Worm (Caenorhabditis elegans) whole organism, late embryonic: ENCODE results near the gene R10E9.3.
A peak's percentile ranks its signal among the peaks of the same experiment; 100 is the strongest.

Source experiments
- C08G9.2 ChIP-seq: sonication (generic microtip); optimal IDR thresholded peaks from 2 replicates; lab custom pipeline; 2016; ENCODE audit warnings: mild to moderate bottlenecking, missing genetic modification characterization, moderate library complexity, missing compliant biosample characterization
- C38D4.7 ChIP-seq: fragments of 200-800 bp; sonication (Bioruptor generic); optimal IDR thresholded peaks from 2 replicates; lab custom pipeline; 2018; ENCODE audit warnings: mild to moderate bottlenecking, missing genetic modification characterization, moderate library complexity, missing compliant biosample characterization
- F13H6.1 ChIP-seq: sonication (generic microtip); optimal IDR thresholded peaks from 2 replicates; lab custom pipeline; 2016; ENCODE audit warnings: missing genetic modification characterization, missing compliant biosample characterization
- K02D7.2 ChIP-seq: sonication (generic microtip); optimal IDR thresholded peaks from 2 replicates; lab custom pipeline; 2017; ENCODE audit warnings: mild to moderate bottlenecking, missing genetic modification characterization, missing compliant biosample characterization
- Y22D7AL.16 ChIP-seq: sonication (generic microtip); optimal IDR thresholded peaks from 2 replicates; lab custom pipeline; 2016; ENCODE audit warnings: missing genetic modification characterization, missing compliant biosample characterization
- ahr-1 ChIP-seq: sonication (generic microtip); optimal IDR thresholded peaks from 2 replicates; lab custom pipeline; 2016; ENCODE audit warnings: missing genetic modification characterization, missing compliant biosample characterization
- ceh-14 ChIP-seq: sonication (generic microtip); optimal IDR thresholded peaks from 2 replicates; lab custom pipeline; 2016; ENCODE audit warnings: missing genotype, missing genetic modification characterization, missing compliant biosample characterization
- ceh-18 ChIP-seq: sonication (generic microtip); optimal IDR thresholded peaks from 2 replicates; lab custom pipeline; 2016; ENCODE audit warnings: missing genetic modification characterization, missing compliant biosample characterization
- ceh-19 ChIP-seq: fragments of 200-800 bp; sonication (Bioruptor generic); optimal IDR thresholded peaks from 2 replicates; lab custom pipeline; 2018; ENCODE audit warnings: mild to moderate bottlenecking, missing genetic modification characterization, missing compliant biosample characterization
- ceh-2 ChIP-seq: sonication (generic microtip); optimal IDR thresholded peaks from 2 replicates; lab custom pipeline; 2016; ENCODE audit warnings: missing genotype, missing genetic modification characterization, missing compliant biosample characterization
- ceh-22 ChIP-seq: sonication (generic microtip); optimal IDR thresholded peaks from 2 replicates; lab custom pipeline; 2017; ENCODE audit warnings: missing biosample characterization, missing genetic modification characterization
- ceh-24 ChIP-seq: sonication (generic microtip); optimal IDR thresholded peaks from 2 replicates; lab custom pipeline; 2016; ENCODE audit warnings: mild to moderate bottlenecking, missing genetic modification characterization, missing compliant biosample characterization
- ceh-30 ChIP-seq: fragments of 150-350 bp; optimal IDR thresholded peaks from 2 replicates; lab custom pipeline; 2014; ENCODE audit warnings: missing biosample characterization, missing genetic modification characterization
- ceh-31 ChIP-seq: sonication (generic microtip); optimal IDR thresholded peaks from 2 replicates; lab custom pipeline; 2016; ENCODE audit warnings: missing genetic modification characterization, missing compliant biosample characterization
- ceh-48 ChIP-seq: sonication (generic microtip); optimal IDR thresholded peaks from 2 replicates; lab custom pipeline; 2016; ENCODE audit warnings: missing genetic modification characterization, inconsistent platforms, missing compliant biosample characterization
- ceh-6 ChIP-seq: fragments of 200-800 bp; sonication (Bioruptor generic); optimal IDR thresholded peaks from 2 replicates; lab custom pipeline; 2018; ENCODE audit warnings: mild to moderate bottlenecking, missing genetic modification characterization, missing compliant biosample characterization
- ceh-9 ChIP-seq: sonication (generic microtip); optimal IDR thresholded peaks from 2 replicates; lab custom pipeline; 2016; ENCODE audit warnings: mild to moderate bottlenecking, missing genetic modification characterization, inconsistent platforms, missing compliant biosample characterization
- elt-2 ChIP-seq: sonication (generic microtip); optimal IDR thresholded peaks from 2 replicates; lab custom pipeline; 2016; ENCODE audit warnings: missing genetic modification reagents, missing genetic modification characterization, missing compliant biosample characterization
- fkh-10 ChIP-seq: fragments of 150-350 bp; optimal IDR thresholded peaks from 2 replicates; lab custom pipeline; 2014; ENCODE audit warnings: missing biosample characterization, missing genetic modification reagents, missing genetic modification characterization
- fkh-6 ChIP-seq: sonication (generic microtip); optimal IDR thresholded peaks from 2 replicates; lab custom pipeline; 2016; ENCODE audit warnings: missing genetic modification characterization, missing compliant biosample characterization
- gmeb-2 ChIP-seq: sonication (generic microtip); optimal IDR thresholded peaks from 2 replicates; lab custom pipeline; 2016; ENCODE audit warnings: missing genetic modification characterization, inconsistent platforms, missing compliant biosample characterization
- hlh-13 ChIP-seq: fragments of 200-800 bp; sonication (Bioruptor generic); optimal IDR thresholded peaks from 2 replicates; lab custom pipeline; 2018; ENCODE audit warnings: mild to moderate bottlenecking, missing genetic modification characterization, missing compliant biosample characterization
- hlh-6 ChIP-seq: sonication (generic microtip); optimal IDR thresholded peaks from 2 replicates; lab custom pipeline; 2016; ENCODE audit warnings: missing genotype, missing genetic modification characterization, missing compliant biosample characterization
- hlh-8 ChIP-seq: sonication (generic microtip); optimal IDR thresholded peaks from 2 replicates; lab custom pipeline; 2016; ENCODE audit warnings: missing genotype, missing genetic modification characterization, missing compliant biosample characterization
- lin-11 ChIP-seq: fragments of 200-800 bp; sonication (Bioruptor generic); optimal IDR thresholded peaks from 2 replicates; lab custom pipeline; 2018; ENCODE audit warnings: mild to moderate bottlenecking, missing genetic modification characterization, missing compliant biosample characterization
- mec-3 ChIP-seq: sonication (generic microtip); optimal IDR thresholded peaks from 2 replicates; lab custom pipeline; 2016; ENCODE audit warnings: borderline replicate concordance, missing genetic modification characterization, missing compliant biosample characterization
- nfya-1 ChIP-seq: sonication (generic microtip); optimal IDR thresholded peaks from 2 replicates; lab custom pipeline; 2017; ENCODE audit warnings: missing genetic modification characterization, mild to moderate bottlenecking, missing compliant biosample characterization, antibody characterized with exemption, moderate library complexity
- pag-3 ChIP-seq: sonication (generic microtip); optimal IDR thresholded peaks from 2 replicates; lab custom pipeline; 2016; ENCODE audit warnings: missing compliant biosample characterization, missing genetic modification characterization, borderline replicate concordance
- pax-1 ChIP-seq: fragments of 150-350 bp; optimal IDR thresholded peaks from 2 replicates; lab custom pipeline; 2014; ENCODE audit warnings: missing biosample characterization, missing genetic modification characterization
- pha-4 ChIP-seq: fragments of 150-350 bp; optimal IDR thresholded peaks from 2 replicates; lab custom pipeline; 2018; ENCODE audit warnings: missing biosample characterization, missing genetic modification reagents, missing genetic modification characterization
- pros-1 ChIP-seq: fragments of 150-350 bp; optimal IDR thresholded peaks from 2 replicates; lab custom pipeline; 2014; ENCODE audit warnings: missing biosample characterization, missing genetic modification reagents, missing genetic modification characterization
- ref-2 ChIP-seq: sonication (generic microtip); optimal IDR thresholded peaks from 2 replicates; lab custom pipeline; 2016; ENCODE audit warnings: missing genetic modification characterization, missing compliant biosample characterization
- rnt-1 ChIP-seq: sonication (generic microtip); optimal IDR thresholded peaks from 2 replicates; lab custom pipeline; 2016; ENCODE audit warnings: missing genetic modification characterization, missing compliant biosample characterization
- syd-9 ChIP-seq: sonication (generic microtip); optimal IDR thresholded peaks from 2 replicates; lab custom pipeline; 2016; ENCODE audit warnings: mild to moderate bottlenecking, missing genetic modification characterization, moderate library complexity, missing compliant biosample characterization
- tbx-7 ChIP-seq: sonication (generic microtip); optimal IDR thresholded peaks from 2 replicates; lab custom pipeline; 2016; ENCODE audit warnings: missing genotype, missing genetic modification characterization, missing compliant biosample characterization
- unc-42 ChIP-seq: sonication (generic microtip); optimal IDR thresholded peaks from 2 replicates; lab custom pipeline; 2016; ENCODE audit warnings: missing genotype, missing genetic modification characterization, missing compliant biosample characterization
- unc-55 ChIP-seq: sonication (generic microtip); optimal IDR thresholded peaks from 2 replicates; lab custom pipeline; 2017; ENCODE audit warnings: missing biosample characterization, missing genetic modification reagents, missing genetic modification characterization
- ztf-16 ChIP-seq: sonication (generic microtip); optimal IDR thresholded peaks from 2 replicates; lab custom pipeline; 2017; ENCODE audit warnings: missing genetic modification characterization, missing compliant biosample characterization

The R10E9.3 gene

ce11 chrIII:3926801-3927200, 33.2 kb upstream of the R10E9.3 start:
- no peak for TF ChIP-seq pax-1 (tag; lab: Kevin White, UChicago)
- peak; percentile 65 for TF ChIP-seq elt-2 (tag; lab: Kevin White, UChicago)

DNA sequence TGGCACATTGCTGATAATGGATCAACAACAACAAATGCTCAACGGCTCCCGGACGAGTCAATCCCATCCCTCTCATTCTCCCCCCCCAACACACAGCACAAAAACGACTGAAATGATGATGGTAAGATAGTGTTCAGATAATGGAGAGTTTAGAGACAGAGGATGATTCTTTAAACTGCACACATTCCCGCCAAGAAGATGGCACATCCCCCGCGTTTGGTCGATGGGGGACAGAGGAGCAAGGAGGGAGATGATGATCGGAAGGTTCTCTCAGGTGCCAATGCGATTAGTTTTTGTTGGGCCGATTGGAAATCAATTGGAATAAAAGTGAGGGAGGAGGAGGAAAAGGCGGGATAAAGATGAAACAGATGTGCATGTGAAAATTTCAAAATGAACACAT, 32.6 kb upstream of the R10E9.3 start:
- TF ChIP-seq C38D4.7 (GFP tag; lab: Kevin White, UChicago) (no peak), C08G9.2 (tag; lab: Kevin White, UChicago) (no peak), rnt-1 (peak; percentile 46), unc-55 (GFP tag; lab: Kevin White, UChicago) (peak; percentile 41), mec-3 (tag; lab: Kevin White, UChicago) (no peak), hlh-13 (GFP tag; lab: Kevin White, UChicago) (no peak), tbx-7 (tag; lab: Kevin White, UChicago) (no peak), ceh-18 (tag; lab: Kevin White, UChicago) (peak; percentile 84)

- TF ChIP-seq ceh-48 (tag; lab: Kevin White, UChicago): no peak
- no peak for TF ChIP-seq fkh-10 (GFP tag; lab: Kevin White, UChicago)
- no peak for TF ChIP-seq C08G9.2 (tag; lab: Kevin White, UChicago)
- TF ChIP-seq hlh-6 (tag; lab: Kevin White, UChicago): no peak
- no peak for TF ChIP-seq hlh-8
- no peak for TF ChIP-seq mec-3 (tag; lab: Kevin White, UChicago)
- TF ChIP-seq ceh-9 (tag; lab: Kevin White, UChicago): no peak
- no peak for TF ChIP-seq lin-11
- TF ChIP-seq fkh-6 (tag; lab: Kevin White, UChicago): no peak
- TF ChIP-seq ceh-2 (tag; lab: Kevin White, UChicago): no peak
- TF ChIP-seq gmeb-2 (tag; lab: Kevin White, UChicago): no peak
- no peak for TF ChIP-seq ceh-14 (tag; lab: Kevin White, UChicago)
- TF ChIP-seq C38D4.7 (GFP tag; lab: Kevin White, UChicago): no peak
- no peak for TF ChIP-seq pha-4 (tag; lab: Kevin White, UChicago)
- no peak for TF ChIP-seq ceh-6 (GFP tag; lab: Kevin White, UChicago)
These were observed 31.9 kb upstream of the R10E9.3 start, which contains the start of gene F37A8.1 for ce11 chrIII:3928136-3928535. F37A8.1 (plus strand) TSS chrIII:3928436.

DNA sequence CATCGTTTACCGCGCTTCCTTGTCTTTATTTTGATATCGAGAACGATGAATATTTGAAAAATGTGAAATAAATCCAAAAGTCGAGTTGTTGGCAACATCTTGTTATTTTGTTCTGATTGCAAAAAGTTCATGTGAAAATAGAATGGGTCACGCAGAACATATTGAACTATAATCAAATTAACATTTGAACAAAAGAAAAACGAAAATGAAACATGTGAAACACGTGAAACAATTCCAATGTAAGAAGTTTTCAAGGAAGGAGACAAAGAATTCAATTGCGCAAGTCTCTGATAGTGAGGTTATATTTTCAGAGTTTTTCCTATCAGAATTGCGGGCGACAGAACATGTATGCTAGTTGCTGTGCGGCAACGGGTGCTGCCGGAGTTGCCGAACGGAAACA, 28.6 kb upstream of the R10E9.3 start, which contains the start of gene F37A8.2:
Gene F37A8.2, minus strand, starts transcription at position 101 of the 400 bp plus-strand sequence.
- no peak for TF ChIP-seq C08G9.2 (tag; lab: Kevin White, UChicago)
- TF ChIP-seq ceh-2 (tag; lab: Kevin White, UChicago): no peak

DNA sequence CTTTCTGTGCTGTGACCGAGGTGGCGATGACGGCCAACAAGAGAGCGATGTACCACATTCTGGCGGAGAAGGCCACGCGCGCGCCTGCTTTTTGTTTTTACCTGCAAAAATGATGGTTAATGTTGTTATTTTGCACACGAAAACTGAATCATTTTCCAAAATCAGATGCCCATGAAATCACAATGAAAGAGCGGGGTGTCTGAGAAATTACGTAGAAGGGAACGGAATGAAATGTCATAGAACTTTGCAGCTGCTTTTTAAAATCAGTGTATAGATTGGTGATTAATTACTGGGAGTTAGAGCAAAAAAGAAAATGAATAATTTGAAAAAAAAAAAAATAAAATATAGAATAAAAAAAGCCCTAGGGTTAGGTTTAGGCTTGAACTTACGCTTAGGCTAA, 24.2 kb upstream of the R10E9.3 start, which contains the start of gene npl-10:
Gene npl-10, minus strand, starts transcription at position 101 of the 400 bp plus-strand sequence.
- no peak for TF ChIP-seq fkh-6 (tag; lab: Kevin White, UChicago)
- no peak for TF ChIP-seq unc-42 (tag; lab: Kevin White, UChicago)
- TF ChIP-seq unc-55 (GFP tag; lab: Kevin White, UChicago): no peak
- TF ChIP-seq ceh-6 (GFP tag; lab: Kevin White, UChicago): no peak
- TF ChIP-seq ztf-16 (tag; lab: Kevin White, UChicago): no peak

- TF ChIP-seq ceh-19 (GFP tag; lab: Kevin White, UChicago) (no peak), elt-2 (tag; lab: Kevin White, UChicago) (peak; percentile 3)
These were observed 8.0 kb upstream of the R10E9.3 start for ce11 chrIII:3952058-3952457.

DNA sequence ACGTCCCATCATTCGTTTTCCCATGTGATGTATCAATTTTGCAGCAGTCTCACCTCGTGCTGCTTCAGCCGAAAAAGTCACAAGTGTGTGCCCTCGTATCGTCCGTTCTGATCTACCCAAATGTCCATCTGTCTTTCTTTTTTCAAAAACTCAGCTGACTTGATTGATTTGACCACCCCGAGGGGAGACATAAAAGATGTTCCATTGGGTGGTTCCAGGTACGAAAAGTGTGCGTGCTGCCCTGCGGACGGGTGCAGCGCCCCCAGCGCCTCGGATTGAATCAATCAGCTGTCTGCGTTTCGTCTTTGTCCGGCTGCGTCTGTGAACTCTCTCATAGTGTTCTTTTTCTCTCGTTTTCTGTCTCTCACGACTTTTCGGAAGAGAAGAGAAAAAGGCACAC, 6.8 kb upstream of the R10E9.3 start:
- TF ChIP-seq C08G9.2 (tag; lab: Kevin White, UChicago) (no peak), ahr-1 (no peak), C38D4.7 (GFP tag; lab: Kevin White, UChicago) (no peak), ceh-22 (tag; lab: Kevin White, UChicago) (no peak), pros-1 (tag; lab: Kevin White, UChicago) (no peak), ceh-9 (tag; lab: Kevin White, UChicago) (no peak), ceh-30 (tag; lab: Kevin White, UChicago) (no peak), F13H6.1 (tag; lab: Kevin White, UChicago) (no peak), Y22D7AL.16 (tag; lab: Kevin White, UChicago) (no peak), fkh-10 (GFP tag; lab: Kevin White, UChicago) (no peak), ceh-2 (tag; lab: Kevin White, UChicago) (no peak), K02D7.2 (tag; lab: Kevin White, UChicago) (no peak), ceh-18 (tag; lab: Kevin White, UChicago) (peak; percentile 30), ref-2 (tag; lab: Kevin White, UChicago) (no peak), pag-3 (tag; lab: Kevin White, UChicago) (no peak), lin-11 (no peak), ceh-14 (tag; lab: Kevin White, UChicago) (no peak), ceh-31 (tag; lab: Kevin White, UChicago) (peak; percentile 40), nfya-1 (tag; lab: Kevin White, UChicago) (peak; percentile 54), syd-9 (no peak), ceh-24 (no peak)
